Worm (Caenorhabditis elegans) whole organism, young adult: ENCODE data around the gene T24H10.5.

Experiments used
- B0261.1 ChIP-seq: sonication (generic microtip); optimal IDR thresholded peaks from 2 replicates; lab custom pipeline; 2016; ENCODE audit warnings: mild to moderate bottlenecking, missing genetic modification characterization, moderate library complexity, missing compliant biosample characterization
- C06A6.2 ChIP-seq: fragments of 200-800 bp; sonication (Bioruptor generic); conservative IDR thresholded peaks from 2 replicates; pipeline ENCODE4 v1.3.6; 2022; ENCODE audit warnings: missing genetic modification characterization, missing compliant biosample characterization
- K11D2.4 ChIP-seq: fragments of 200-800 bp; sonication (Bioruptor generic); IDR thresholded peaks from 2 replicates; pipeline ENCODE4 v1.3.6; 2022; ENCODE audit warnings: missing genetic modification reagents, missing genetic modification characterization, missing compliant biosample characterization
- Y67H2A.10 ChIP-seq: fragments of 200-800 bp; sonication (Bioruptor generic); conservative IDR thresholded peaks from 2 replicates; pipeline ENCODE4 v1.3.6; 2022; ENCODE audit warnings: missing genetic modification reagents, missing genetic modification characterization, missing compliant biosample characterization
- akir-1 ChIP-seq: fragments of 200-800 bp; sonication (Bioruptor generic); optimal IDR thresholded peaks from 2 replicates; lab custom pipeline; 2018; ENCODE audit warnings: mild to moderate bottlenecking, missing genetic modification characterization, moderate library complexity, missing compliant biosample characterization
- ama-1 ChIP-seq, 3 experiments: fragments of 150-350 bp in 1 of 3; sonication (generic microtip) in 2 of 3; optimal IDR thresholded peaks; 2 replicates each; lab custom pipeline; 2014 to 2018; ENCODE audit warnings: missing biosample characterization in 2 of 3, missing genetic modification characterization in 2 of 3, missing genetic modification reagents in 2 of 3
- aptf-2 ChIP-seq: fragments of 200-800 bp; sonication (Bioruptor generic); conservative IDR thresholded peaks from 2 replicates; pipeline ENCODE4 v1.3.6; 2022; ENCODE audit warnings: missing genetic modification reagents, missing genetic modification characterization, missing compliant biosample characterization
- attf-5 ChIP-seq: fragments of 200-800 bp; sonication (Bioruptor generic); optimal IDR thresholded peaks from 2 replicates; lab custom pipeline; 2018; ENCODE audit warnings: mild to moderate bottlenecking, missing genetic modification characterization, missing compliant biosample characterization
- cebp-1 ChIP-seq, 2 experiments: fragments of 200-800 bp in 1 of 2; sonication (Bioruptor generic) in 1 of 2; sonication (generic microtip) in 1 of 2; IDR thresholded peaks in 1 of 2; optimal IDR thresholded peaks in 1 of 2; 2 replicates each; pipeline versions ENCODE4 v1.3.6 to Lab custom; 2017 to 2022; ENCODE audit warnings: missing compliant biosample characterization in 2 of 2, missing genetic modification characterization in 2 of 2, mild to moderate bottlenecking in 1 of 2, missing genetic modification reagents in 1 of 2, moderate library complexity in 1 of 2
- cebp-2 ChIP-seq: fragments of 200-800 bp; sonication (Bioruptor generic); IDR thresholded peaks from 2 replicates; pipeline ENCODE4 v1.3.6; 2022; ENCODE audit warnings: missing genetic modification characterization, missing compliant biosample characterization
- ceh-27 ChIP-seq: fragments of 200-800 bp; sonication (Bioruptor generic); optimal IDR thresholded peaks from 2 replicates; lab custom pipeline; 2018; ENCODE audit warnings: mild to moderate bottlenecking, missing genetic modification characterization, moderate library complexity, missing compliant biosample characterization
- ceh-40 ChIP-seq: fragments of 200-800 bp; sonication (Bioruptor generic); IDR thresholded peaks from 2 replicates; pipeline ENCODE4 v1.3.6; 2022; ENCODE audit warnings: missing genetic modification characterization, missing compliant biosample characterization
- ceh-91 ChIP-seq: fragments of 200-800 bp; sonication (Bioruptor generic); IDR thresholded peaks from 2 replicates; pipeline ENCODE4 v1.3.6; 2022; ENCODE audit warnings: missing genetic modification reagents, missing genetic modification characterization, missing compliant biosample characterization
- chd-7 ChIP-seq: sonication (generic microtip); optimal IDR thresholded peaks from 2 replicates; lab custom pipeline; 2016; ENCODE audit warnings: mild to moderate bottlenecking, missing genetic modification characterization, moderate library complexity, missing compliant biosample characterization
- efl-1 ChIP-seq: fragments of 150-350 bp; optimal IDR thresholded peaks from 2 replicates; lab custom pipeline; 2014; ENCODE audit warnings: missing biosample characterization, missing genetic modification reagents, missing genetic modification characterization
- hmg-20 ChIP-seq: fragments of 200-800 bp; sonication (Bioruptor generic); IDR thresholded peaks from 2 replicates; pipeline ENCODE4 v1.3.6; 2022; ENCODE audit warnings: missing genetic modification reagents, missing genetic modification characterization, missing compliant biosample characterization
- hrde-1 ChIP-seq: sonication (generic microtip); optimal IDR thresholded peaks from 2 replicates; lab custom pipeline; 2016; ENCODE audit warnings: missing genetic modification characterization, mild to moderate bottlenecking, missing compliant biosample characterization, moderate library complexity, missing genotype, missing genetic modification reagents, borderline replicate concordance
- hsf-1 ChIP-seq: fragments of 200-800 bp; sonication (Bioruptor generic); IDR thresholded peaks from 2 replicates; pipeline ENCODE4 v1.3.6; 2022; ENCODE audit warnings: missing genetic modification reagents, missing genetic modification characterization, missing compliant biosample characterization
- let-526 ChIP-seq: fragments of 200-800 bp; sonication (Bioruptor generic); IDR thresholded peaks from 2 replicates; pipeline ENCODE4 v1.3.6; 2022; ENCODE audit warnings: missing genetic modification reagents, missing genetic modification characterization, missing compliant biosample characterization
- lin-26 ChIP-seq: fragments of 200-800 bp; sonication (Bioruptor generic); IDR thresholded peaks from 2 replicates; pipeline ENCODE4 v1.3.6; 2022; ENCODE audit warnings: missing genetic modification reagents, missing genetic modification characterization, missing compliant biosample characterization
- lin-40 ChIP-seq: sonication (generic microtip); optimal IDR thresholded peaks from 2 replicates; lab custom pipeline; 2016; ENCODE audit warnings: missing genetic modification characterization, mild to moderate bottlenecking, missing compliant biosample characterization, missing genotype, missing genetic modification reagents
- lin-54 ChIP-seq: fragments of 200-800 bp; sonication (Bioruptor generic); optimal IDR thresholded peaks from 2 replicates; lab custom pipeline; 2018; ENCODE audit warnings: mild to moderate bottlenecking, missing genetic modification characterization, missing compliant biosample characterization
- lsl-1 ChIP-seq: fragments of 200-800 bp; sonication (Bioruptor generic); optimal IDR thresholded peaks from 2 replicates; lab custom pipeline; 2018; ENCODE audit warnings: mild to moderate bottlenecking, missing genetic modification characterization, moderate library complexity, missing compliant biosample characterization
- lsy-27 ChIP-seq: sonication (generic microtip); optimal IDR thresholded peaks from 2 replicates; lab custom pipeline; 2017; ENCODE audit warnings: missing genetic modification characterization, mild to moderate bottlenecking, missing compliant biosample characterization, antibody characterized with exemption, missing genotype, borderline replicate concordance; ENCODE audit not compliant: insufficient read depth
- madf-3 ChIP-seq: fragments of 200-800 bp; sonication (Bioruptor generic); IDR thresholded peaks from 2 replicates; pipeline ENCODE4 v1.3.6; 2022; ENCODE audit warnings: missing genetic modification reagents, missing genetic modification characterization, missing compliant biosample characterization
- madf-6 ChIP-seq: fragments of 200-800 bp; sonication (Bioruptor generic); IDR thresholded peaks from 2 replicates; pipeline ENCODE4 v1.3.6; 2022; ENCODE audit warnings: missing genetic modification reagents, missing genetic modification characterization, missing compliant biosample characterization
- madf-8 ChIP-seq: fragments of 200-800 bp; sonication (Bioruptor generic); conservative IDR thresholded peaks from 2 replicates; pipeline ENCODE4 v1.3.6; 2022; ENCODE audit warnings: missing genetic modification reagents, missing genetic modification characterization, missing compliant biosample characterization
- mcd-1 ChIP-seq: fragments of 200-800 bp; sonication (Bioruptor generic); IDR thresholded peaks from 2 replicates; pipeline ENCODE4 v1.3.6; 2022; ENCODE audit warnings: missing genetic modification reagents, missing genetic modification characterization, missing compliant biosample characterization
- nfyb-1 ChIP-seq: fragments of 200-800 bp; sonication (Bioruptor generic); IDR thresholded peaks from 2 replicates; pipeline ENCODE4 v1.3.6; 2022; ENCODE audit warnings: missing genetic modification reagents, missing genetic modification characterization, missing compliant biosample characterization
- nhr-27 ChIP-seq: fragments of 200-800 bp; sonication (Bioruptor generic); optimal IDR thresholded peaks from 2 replicates; lab custom pipeline; 2018; ENCODE audit warnings: mild to moderate bottlenecking, missing genetic modification characterization, moderate library complexity, missing compliant biosample characterization
- nhr-80 ChIP-seq: sonication (generic microtip); optimal IDR thresholded peaks from 2 replicates; lab custom pipeline; 2016; ENCODE audit warnings: missing genetic modification characterization, missing compliant biosample characterization
- repo-1 ChIP-seq: sonication (generic microtip); optimal IDR thresholded peaks from 2 replicates; lab custom pipeline; 2017; ENCODE audit warnings: mild to moderate bottlenecking, missing genetic modification characterization, missing compliant biosample characterization
- snpc-1.3 ChIP-seq: sonication (generic microtip); optimal IDR thresholded peaks from 2 replicates; lab custom pipeline; 2017; ENCODE audit warnings: missing genetic modification characterization, mild to moderate bottlenecking, missing compliant biosample characterization, antibody characterized with exemption, moderate library complexity, missing genotype, missing genetic modification reagents; ENCODE audit not compliant: insufficient read depth
- somi-1 ChIP-seq: fragments of 200-800 bp; sonication (Bioruptor generic); optimal IDR thresholded peaks from 2 replicates; lab custom pipeline; 2018; ENCODE audit warnings: mild to moderate bottlenecking, missing genetic modification characterization, missing compliant biosample characterization
- tbp1 ChIP-seq: fragments of 200-800 bp; sonication (Bioruptor generic); optimal IDR thresholded peaks from 2 replicates; lab custom pipeline; 2018; ENCODE audit warnings: mild to moderate bottlenecking, missing genetic modification characterization, missing compliant biosample characterization
- zfh-2 ChIP-seq: fragments of 200-800 bp; sonication (Bioruptor generic); conservative IDR thresholded peaks from 2 replicates; pipeline ENCODE4 v1.3.6; 2022; ENCODE audit warnings: missing genetic modification reagents, missing genetic modification characterization, missing compliant biosample characterization
- zim-3 ChIP-seq: sonication (generic microtip); optimal IDR thresholded peaks from 2 replicates; lab custom pipeline; 2017; ENCODE audit warnings: mild to moderate bottlenecking, missing genetic modification characterization, moderate library complexity, missing compliant biosample characterization
- ztf-26 ChIP-seq: sonication (generic microtip); optimal IDR thresholded peaks from 2 replicates; lab custom pipeline; 2017; ENCODE audit warnings: missing genetic modification characterization, missing compliant biosample characterization

The T24H10.5 gene

ce11 chrII:9128132-9128531 is 27.2 kb downstream of the T24H10.5 start (continued):
- TF ChIP-seq cebp-1 (GFP tag; IDR thresholded peaks at IDR 0.05; lab: Robert Waterston, UW) (peak; percentile 95), cebp-1 (tag; optimal IDR thresholded peaks at IDR 0.05; lab: Kevin White, UChicago) (peak; percentile 98), somi-1 (GFP tag; lab: Kevin White, UChicago) (peak; percentile 55), lin-26 (GFP tag; lab: Robert Waterston, UW) (0 out of 2 replicates have a peak, but pooled peaks have one; percentile 49), tbp1 (GFP tag; lab: Kevin White, UChicago) (peak; percentile 32), hrde-1 (tag; lab: Kevin White, UChicago) (no peak), chd-7 (peak; percentile 26), aptf-2 (GFP tag; lab: Robert Waterston, UW) (no peak), lsy-27 (tag; lab: Kevin White, UChicago) (no peak), attf-5 (GFP tag; lab: Kevin White, UChicago) (peak; percentile 72), K11D2.4 (GFP tag; lab: Robert Waterston, UW) (peak; percentile 20; the same call in 1 of the 2 replicates), let-526 (GFP tag; lab: Robert Waterston, UW) (0 out of 2 replicates have a peak, but pooled peaks have one; percentile 39), ztf-26 (tag; lab: Kevin White, UChicago) (peak; percentile 47), ceh-27 (GFP tag; lab: Kevin White, UChicago) (peak; percentile 11), repo-1 (peak; percentile 29), Y67H2A.10 (GFP tag; lab: Robert Waterston, UW) (no peak), hsf-1 (peak; percentile 92), ceh-40 (GFP tag; lab: Robert Waterston, UW) (no peak), nhr-80 (tag; lab: Kevin White, UChicago) (peak; percentile 74), hmg-20 (GFP tag; lab: Robert Waterston, UW) (no peak), zim-3 (tag; lab: Kevin White, UChicago) (no peak), madf-8 (no peak), mcd-1 (GFP tag; lab: Robert Waterston, UW) (0 out of 2 replicates have a peak, but pooled peaks have one; percentile 21), C06A6.2 (peak; percentile 53; the same call in 1 of the 2 replicates), nfyb-1 (GFP tag; lab: Robert Waterston, UW) (peak; percentile 81), madf-6 (GFP tag; lab: Robert Waterston, UW) (no peak), akir-1 (GFP tag; lab: Kevin White, UChicago) (no peak)

ce11 chrII:9130339-9130738 is 29.4 kb downstream of the T24H10.5 start:
- TF ChIP-seq hrde-1 (tag; lab: Kevin White, UChicago) (no peak), lsl-1 (GFP tag; lab: Kevin White, UChicago) (no peak), B0261.1 (tag; lab: Kevin White, UChicago) (no peak), zfh-2 (no peak), cebp-1 (GFP tag; IDR thresholded peaks at IDR 0.05; lab: Robert Waterston, UW) (no peak), cebp-1 (tag; optimal IDR thresholded peaks at IDR 0.05; lab: Kevin White, UChicago) (no peak), ama-1 (optimal IDR thresholded peaks at IDR 0.05; lab: Kevin White, UChicago) (no peak), ama-1 (GFP tag; optimal IDR thresholded peaks at IDR 0.05; lab: Kevin White, UChicago) (no peak), lin-54 (GFP tag; lab: Kevin White, UChicago) (no peak), lin-40 (tag; lab: Kevin White, UChicago) (no peak), madf-3 (GFP tag; lab: Robert Waterston, UW) (no peak), ceh-91 (GFP tag; lab: Robert Waterston, UW) (no peak), cebp-2 (GFP tag; lab: Robert Waterston, UW) (no peak), efl-1 (GFP tag; lab: Kevin White, UChicago) (no peak), snpc-1.3 (tag; lab: Kevin White, UChicago) (no peak), nhr-27 (tag; lab: Kevin White, UChicago) (no peak)
